Fruit fly (Drosophila melanogaster) S2 (cell line): ENCODE measurements around the gene Sfp24Bb.
A peak's percentile ranks its signal among the peaks of the same experiment; 100 is the strongest.

Source experiments
- CG8478 ChIP-seq: fragments of >200 bp; optimal IDR thresholded peaks from 2 replicates; lab custom pipeline; 2018
- CTCF ChIP-seq, 2 experiments: fragments of >200 bp; optimal IDR thresholded peaks; 2 replicates each; lab custom pipeline; 2018

DNA sequence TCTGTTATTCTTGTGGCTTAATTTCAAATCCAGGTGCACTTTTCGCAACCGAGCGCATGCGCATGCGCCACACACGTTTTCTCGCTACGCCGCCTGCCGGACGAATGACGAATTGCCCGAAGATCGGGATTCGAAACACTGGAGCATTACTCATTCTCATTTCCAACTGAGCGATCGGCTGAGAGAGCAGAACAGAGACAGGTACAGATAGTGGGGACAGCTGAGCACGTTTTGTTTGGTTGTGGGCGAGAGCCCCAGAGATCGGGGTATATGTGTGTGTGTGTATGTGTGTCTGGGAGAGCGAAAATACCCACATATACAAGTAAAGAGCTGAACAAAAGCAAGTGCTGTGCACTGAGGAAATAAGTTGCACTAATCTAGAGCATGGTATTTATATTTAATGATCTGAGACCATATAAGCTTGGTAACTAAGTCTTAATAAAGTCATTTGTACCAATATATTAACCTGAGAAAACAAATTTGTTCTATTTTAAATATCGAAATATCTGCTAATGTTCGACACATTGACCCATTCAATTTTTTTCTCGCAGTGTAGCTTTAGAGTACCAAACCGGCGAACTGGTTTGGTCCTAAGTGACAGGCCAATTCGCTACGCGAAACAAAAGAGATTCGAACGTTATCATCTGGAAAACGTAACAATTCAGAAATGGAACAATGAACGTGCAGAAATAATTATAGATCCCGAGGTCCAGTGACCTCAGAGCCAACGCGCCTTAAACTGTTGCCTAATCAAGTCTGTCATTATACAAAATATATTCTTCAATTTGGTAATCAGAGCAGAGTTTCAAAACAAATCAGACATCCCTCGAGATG lies 37.3 kb downstream of the Sfp24Bb start:
- no peak for TF ChIP-seq CG8478 (lab: Kevin White, UChicago)
- TF ChIP-seq CTCF (optimal IDR thresholded peaks at IDR 0.05; lab: Kevin White, UChicago) = peak; percentile 76 to 77
